Worm (Caenorhabditis elegans) whole organism, L4 larva: ENCODE measurements around the gene F40A3.1.

Source experiments
- F10B5.3 ChIP-seq: sonication (generic microtip); optimal IDR thresholded peaks from 2 replicates; lab custom pipeline; 2016; ENCODE audit warnings: mild to moderate bottlenecking, missing genetic modification characterization, missing compliant biosample characterization
- F26F4.8 ChIP-seq: fragments of 200-800 bp; sonication (Bioruptor generic); conservative IDR thresholded peaks from 2 replicates; pipeline ENCODE4 v1.3.6; 2022; ENCODE audit warnings: missing genetic modification characterization, missing compliant biosample characterization
- T20F7.1 ChIP-seq: fragments of 200-800 bp; sonication (Bioruptor generic); optimal IDR thresholded peaks from 2 replicates; lab custom pipeline; 2018; ENCODE audit warnings: mild to moderate bottlenecking, missing genetic modification characterization, missing compliant biosample characterization
- Y48G9A.11 ChIP-seq: fragments of 200-800 bp; sonication (Bioruptor generic); IDR thresholded peaks from 2 replicates; pipeline ENCODE4 v1.3.6; 2022; ENCODE audit warnings: missing genetic modification reagents, missing genetic modification characterization, missing compliant biosample characterization
- ZK546.5 ChIP-seq, 2 experiments: sonication (generic microtip); optimal IDR thresholded peaks; 2 replicates each; lab custom pipeline; 2017; ENCODE audit warnings: missing biosample characterization in 2 of 2, missing genetic modification characterization in 2 of 2
- ceh-28 ChIP-seq: fragments of 150-350 bp; optimal IDR thresholded peaks from 2 replicates; lab custom pipeline; 2014; ENCODE audit warnings: missing biosample characterization, missing genetic modification reagents, missing genetic modification characterization
- ceh-82 ChIP-seq: sonication (generic microtip); optimal IDR thresholded peaks from 2 replicates; lab custom pipeline; 2017; ENCODE audit warnings: missing biosample characterization, missing genetic modification characterization
- daf-16 ChIP-seq, 3 experiments: sonication (generic microtip); optimal IDR thresholded peaks; 2 replicates each; lab custom pipeline; 2016 to 2017; ENCODE audit warnings: missing genetic modification characterization in 3 of 3, missing genetic modification reagents in 3 of 3, mild to moderate bottlenecking in 2 of 3, missing compliant biosample characterization in 2 of 3, missing biosample characterization in 1 of 3, moderate library complexity in 1 of 3
- dmd-6 ChIP-seq: fragments of 200-800 bp; sonication (Bioruptor generic); IDR thresholded peaks from 2 replicates; pipeline ENCODE4 v1.3.6; 2022; ENCODE audit warnings: missing genetic modification reagents, missing genetic modification characterization, missing compliant biosample characterization
- dpl-1 ChIP-seq: fragments of 150-350 bp; optimal IDR thresholded peaks from 2 replicates; lab custom pipeline; 2014; ENCODE audit warnings: missing biosample characterization, missing genetic modification reagents, missing genetic modification characterization
- dve-1 ChIP-seq: sonication (generic microtip); optimal IDR thresholded peaks from 2 replicates; lab custom pipeline; 2017; ENCODE audit warnings: antibody characterized with exemption, mild to moderate bottlenecking, missing genetic modification characterization, missing compliant biosample characterization; ENCODE audit not compliant: insufficient read depth
- fkh-10 ChIP-seq: fragments of 150-350 bp; optimal IDR thresholded peaks from 2 replicates; lab custom pipeline; 2014; ENCODE audit warnings: missing biosample characterization, missing genetic modification reagents, missing genetic modification characterization
- fos-1 ChIP-seq: fragments of 150-350 bp; optimal IDR thresholded peaks from 2 replicates; lab custom pipeline; 2014; ENCODE audit warnings: missing biosample characterization, missing genetic modification characterization
- gei-8 ChIP-seq: fragments of 200-800 bp; sonication (Bioruptor generic); optimal IDR thresholded peaks from 2 replicates; lab custom pipeline; 2018; ENCODE audit warnings: mild to moderate bottlenecking, missing genetic modification characterization, missing compliant biosample characterization
- hlh-11 ChIP-seq: fragments of 200-800 bp; sonication (Bioruptor generic); optimal IDR thresholded peaks from 2 replicates; lab custom pipeline; 2018; ENCODE audit warnings: mild to moderate bottlenecking, missing genetic modification characterization, missing compliant biosample characterization
- jun-1 ChIP-seq: fragments of 150-350 bp; optimal IDR thresholded peaks from 2 replicates; lab custom pipeline; 2014; ENCODE audit warnings: missing biosample characterization, missing genetic modification reagents, missing genetic modification characterization
- lim-7 ChIP-seq: fragments of 200-800 bp; sonication (Bioruptor generic); IDR thresholded peaks from 2 replicates; pipeline ENCODE4 v1.3.6; 2022; ENCODE audit warnings: missing genetic modification characterization, missing compliant biosample characterization
- lin-1 ChIP-seq: fragments of 200-800 bp; sonication (Bioruptor generic); IDR thresholded peaks from 2 replicates; pipeline ENCODE4 v1.3.6; 2022; ENCODE audit warnings: missing genetic modification reagents, missing genetic modification characterization, missing compliant biosample characterization
- lin-13 ChIP-seq: fragments of 150-350 bp; optimal IDR thresholded peaks from 2 replicates; lab custom pipeline; 2014; ENCODE audit warnings: missing biosample characterization, missing genetic modification reagents, missing genetic modification characterization
- lin-29 ChIP-seq: fragments of 200-800 bp; sonication (Bioruptor generic); IDR thresholded peaks from 2 replicates; pipeline ENCODE4 v1.3.6; 2022; ENCODE audit warnings: missing genetic modification reagents, missing genetic modification characterization, missing compliant biosample characterization
- madf-5 ChIP-seq, 2 experiments: fragments of 200-800 bp; sonication (Bioruptor generic); IDR thresholded peaks; 2 replicates each; pipeline ENCODE4 v1.3.6; 2022; ENCODE audit warnings: missing compliant biosample characterization in 2 of 2, missing genetic modification characterization in 2 of 2
- mdl-1 ChIP-seq, 2 experiments: fragments of 150-350 bp in 1 of 2; sonication (generic microtip) in 1 of 2; optimal IDR thresholded peaks; 2 replicates each; lab custom pipeline; 2014 to 2017; ENCODE audit warnings: missing biosample characterization in 2 of 2, missing genetic modification characterization in 2 of 2
- mep-1 ChIP-seq: fragments of 150-350 bp; sonication (generic microtip); optimal IDR thresholded peaks from 3 replicates; lab custom pipeline; 2014; ENCODE audit warnings: missing biosample characterization, missing genetic modification characterization
- mes-2 ChIP-seq: sonication (generic microtip); optimal IDR thresholded peaks from 2 replicates; lab custom pipeline; 2016; ENCODE audit warnings: missing genotype, mild to moderate bottlenecking, missing genetic modification characterization, missing compliant biosample characterization; ENCODE audit not compliant: poor library complexity, severe bottlenecking
- nhr-102 ChIP-seq: sonication (generic microtip); optimal IDR thresholded peaks from 2 replicates; lab custom pipeline; 2016; ENCODE audit warnings: mild to moderate bottlenecking, missing genetic modification characterization, moderate library complexity, missing compliant biosample characterization
- nhr-11 ChIP-seq: fragments of 150-350 bp; optimal IDR thresholded peaks from 2 replicates; lab custom pipeline; 2014; ENCODE audit warnings: missing biosample characterization, missing genetic modification characterization
- nhr-111 ChIP-seq: fragments of 200-800 bp; sonication (Bioruptor generic); optimal IDR thresholded peaks from 2 replicates; lab custom pipeline; 2018; ENCODE audit warnings: mild to moderate bottlenecking, missing genetic modification characterization, missing compliant biosample characterization
- nhr-237 ChIP-seq: sonication (generic microtip); optimal IDR thresholded peaks from 2 replicates; lab custom pipeline; 2017; ENCODE audit warnings: missing biosample characterization, missing genetic modification characterization
- nhr-28 ChIP-seq: fragments of 150-350 bp; optimal IDR thresholded peaks from 2 replicates; lab custom pipeline; 2014; ENCODE audit warnings: missing biosample characterization, missing genetic modification characterization
- nhr-6 ChIP-seq: fragments of 150-350 bp; optimal IDR thresholded peaks from 2 replicates; lab custom pipeline; 2014; ENCODE audit warnings: missing biosample characterization, missing genetic modification characterization
- pqm-1 ChIP-seq: sonication (generic microtip); optimal IDR thresholded peaks from 2 replicates; lab custom pipeline; 2017; ENCODE audit warnings: missing biosample characterization, missing genetic modification characterization
- set-16 ChIP-seq: fragments of 200-800 bp; sonication (Bioruptor generic); IDR thresholded peaks from 2 replicates; pipeline ENCODE4 v1.3.6; 2022; ENCODE audit warnings: missing genetic modification reagents, missing genetic modification characterization, missing compliant biosample characterization
- snpc-1.2 ChIP-seq: fragments of 200-800 bp; sonication (Bioruptor generic); IDR thresholded peaks from 2 replicates; pipeline ENCODE4 v1.3.6; 2022; ENCODE audit warnings: missing genetic modification reagents, missing genetic modification characterization, missing compliant biosample characterization
- unc-130 ChIP-seq: sonication (generic microtip); optimal IDR thresholded peaks from 2 replicates; lab custom pipeline; 2016; ENCODE audit warnings: missing genetic modification reagents, missing genetic modification characterization, missing compliant biosample characterization
- unc-62 ChIP-seq, 3 experiments: fragments of 150-350 bp in 1 of 3; sonication (generic microtip); optimal IDR thresholded peaks in 2 of 3; peaks in 1 of 3; 1 replicate in 1 of 3; 2 replicates in 2 of 3; lab custom pipeline; 2014 to 2017; ENCODE audit warnings: missing biosample characterization in 3 of 3, missing genetic modification characterization in 3 of 3, missing genetic modification reagents in 3 of 3, missing genotype in 1 of 3
- zag-1 ChIP-seq: fragments of 150-350 bp; optimal IDR thresholded peaks from 2 replicates; lab custom pipeline; 2014; ENCODE audit warnings: missing biosample characterization, missing genetic modification characterization
- zip-2 ChIP-seq: fragments of 150-350 bp; optimal IDR thresholded peaks from 2 replicates; lab custom pipeline; 2014; ENCODE audit warnings: missing biosample characterization, missing genetic modification characterization
- ztf-7 ChIP-seq: fragments of 150-350 bp; optimal IDR thresholded peaks from 2 replicates; lab custom pipeline; 2014; ENCODE audit warnings: missing biosample characterization, missing genetic modification characterization

The F40A3.1 gene

ce11 chrV:7884441-7884840 is 6.9 kb upstream of the F40A3.1 start (continued):
- TF ChIP-seq nhr-111 (no peak), daf-16 (GFP tag; optimal IDR thresholded peaks at IDR 0.05; lab: Kevin White, UChicago) (no peak), daf-16 (tag; optimal IDR thresholded peaks at IDR 0.05; lab: Kevin White, UChicago) (no peak)

- TF ChIP-seq nhr-28 (tag; lab: Kevin White, UChicago) (peak; percentile 37), daf-16 (GFP tag; optimal IDR thresholded peaks at IDR 0.05; lab: Kevin White, UChicago) (no peak), daf-16 (tag; optimal IDR thresholded peaks at IDR 0.05; lab: Kevin White, UChicago) (peak; percentile 69), ceh-28 (tag; lab: Kevin White, UChicago) (no peak), hlh-11 (tag; lab: Kevin White, UChicago) (peak; percentile 54), nhr-6 (tag; lab: Kevin White, UChicago) (peak; percentile 9), pqm-1 (peak; percentile 80), zip-2 (no peak), dve-1 (tag; lab: Kevin White, UChicago) (peak; percentile 43), dmd-6 (GFP tag; lab: Robert Waterston, UW) (peak; percentile 45), mes-2 (tag; lab: Kevin White, UChicago) (peak; percentile 22), nhr-237 (no peak)
These were observed 3.3 kb upstream of the F40A3.1 start for ce11 chrV:7888036-7888435.

- peak in 1 of 2 experiments; percentile 58 for TF ChIP-seq daf-16 (GFP tag; optimal IDR thresholded peaks at IDR 0.05; lab: Kevin White, UChicago)
- TF ChIP-seq daf-16 (tag; optimal IDR thresholded peaks at IDR 0.05; lab: Kevin White, UChicago): no peak
- TF ChIP-seq nhr-102 (tag; lab: Kevin White, UChicago): no peak
- no peak for TF ChIP-seq lin-1 (GFP tag; lab: Robert Waterston, UW)
- TF ChIP-seq F26F4.8 (GFP tag; lab: Robert Waterston, UW): no peak
- peak; percentile 25 for TF ChIP-seq hlh-11 (tag; lab: Kevin White, UChicago)
- peak in 1 of 2 experiments; percentile 44 for TF ChIP-seq unc-62 (GFP tag; optimal IDR thresholded peaks at IDR 0.05 in 1 of 2; lab: Kevin White, UChicago)
- no peak for TF ChIP-seq unc-62 (tag; optimal IDR thresholded peaks at IDR 0.05; lab: Kevin White, UChicago)
- TF ChIP-seq nhr-11 (tag; lab: Kevin White, UChicago): peak; percentile 47
These were observed 2.6 kb downstream of the F40A3.1 start, which contains the start of gene F40A3.6 for ce11 chrV:7893812-7894381. F40A3.6 (minus strand) TSS chrV:7893862.

DNA sequence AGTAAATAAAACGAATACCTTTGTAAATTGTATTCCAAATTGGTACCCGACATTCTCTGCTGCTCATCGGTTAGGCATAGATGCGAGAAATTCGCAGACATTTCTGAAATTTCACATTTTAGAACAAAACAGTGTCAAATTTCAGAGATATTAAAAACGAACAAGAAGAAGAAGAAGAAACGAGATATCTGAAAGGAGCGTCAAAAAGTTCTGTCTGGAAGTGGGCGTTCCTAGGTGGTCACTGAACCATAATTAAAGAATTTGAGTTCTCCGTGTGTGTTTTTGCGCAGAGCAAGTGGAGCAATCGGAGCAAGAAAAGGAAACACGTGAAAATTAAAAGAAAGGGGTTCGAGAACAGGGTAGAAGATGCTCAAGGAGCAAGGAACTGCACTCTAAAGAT is 8.4 kb downstream of the F40A3.1 start, which contains the start of gene F40A3.7:
F40A3.7 (minus strand) TSS at position 101 of the 400 bp plus-strand sequence.
- no peak for TF ChIP-seq fkh-10 (GFP tag; lab: Kevin White, UChicago)
- TF ChIP-seq lim-7 (GFP tag; lab: Robert Waterston, UW): no peak
- TF ChIP-seq ztf-7 (tag; lab: Kevin White, UChicago): no peak
- TF ChIP-seq F10B5.3 (tag; lab: Kevin White, UChicago): no peak
- no peak for TF ChIP-seq ZK546.5 (tag; optimal IDR thresholded peaks at IDR 0.05; lab: Kevin White, UChicago)
- TF ChIP-seq lin-29: no peak
- TF ChIP-seq lin-13 (GFP tag; lab: Kevin White, UChicago): no peak

DNA sequence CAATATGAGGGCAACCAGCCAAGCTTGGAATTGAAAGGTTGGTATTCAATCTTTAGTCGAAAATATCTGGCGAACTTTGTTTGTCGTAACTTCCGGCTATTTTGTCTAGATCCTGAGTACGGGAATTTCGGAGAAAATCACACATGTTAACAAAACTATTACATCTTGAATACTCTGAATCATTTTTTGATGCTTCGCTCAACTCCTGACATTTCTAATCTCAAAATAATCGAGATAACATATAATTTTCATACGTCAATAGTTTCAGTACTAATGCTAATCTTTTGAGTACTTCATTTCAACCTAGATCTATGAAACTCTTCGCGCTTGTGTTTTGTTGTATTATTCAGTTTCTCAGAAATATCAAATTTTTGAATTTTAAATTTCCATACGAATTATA is 9.9 kb downstream of the F40A3.1 start:
- TF ChIP-seq set-16 (GFP tag; lab: Robert Waterston, UW): no peak
- no peak for TF ChIP-seq mep-1
- TF ChIP-seq snpc-1.2 (GFP tag; lab: Robert Waterston, UW): no peak
- TF ChIP-seq mdl-1 (tag; optimal IDR thresholded peaks at IDR 0.05; lab: Kevin White, UChicago): no peak
- no peak for TF ChIP-seq nhr-6 (tag; lab: Kevin White, UChicago)
- TF ChIP-seq dpl-1 (GFP tag; lab: Kevin White, UChicago): no peak
- no peak for TF ChIP-seq ceh-82 (tag; lab: Kevin White, UChicago)
- no peak for TF ChIP-seq jun-1 (tag; lab: Kevin White, UChicago)
- no peak for TF ChIP-seq daf-16 (GFP tag; optimal IDR thresholded peaks at IDR 0.05; lab: Kevin White, UChicago)
- no peak for TF ChIP-seq daf-16 (tag; optimal IDR thresholded peaks at IDR 0.05; lab: Kevin White, UChicago)
- TF ChIP-seq ZK546.5 (tag; optimal IDR thresholded peaks at IDR 0.05; lab: Kevin White, UChicago): no peak
- no peak for TF ChIP-seq Y48G9A.11
- no peak for TF ChIP-seq T20F7.1 (GFP tag; lab: Kevin White, UChicago)
- TF ChIP-seq F10B5.3 (tag; lab: Kevin White, UChicago): no peak
- TF ChIP-seq zag-1: no peak
- no peak for TF ChIP-seq gei-8 (GFP tag; lab: Kevin White, UChicago)
- no peak for TF ChIP-seq fos-1
- TF ChIP-seq madf-5 (GFP tag; IDR thresholded peaks at IDR 0.05; lab: Robert Waterston, UW): no peak
- TF ChIP-seq unc-130 (GFP tag; lab: Kevin White, UChicago): no peak
- TF ChIP-seq, all 104 proteins: peak for 0
